Worm (Caenorhabditis elegans): ENCODE measurements around the gene ZK1307.1.

DNA sequence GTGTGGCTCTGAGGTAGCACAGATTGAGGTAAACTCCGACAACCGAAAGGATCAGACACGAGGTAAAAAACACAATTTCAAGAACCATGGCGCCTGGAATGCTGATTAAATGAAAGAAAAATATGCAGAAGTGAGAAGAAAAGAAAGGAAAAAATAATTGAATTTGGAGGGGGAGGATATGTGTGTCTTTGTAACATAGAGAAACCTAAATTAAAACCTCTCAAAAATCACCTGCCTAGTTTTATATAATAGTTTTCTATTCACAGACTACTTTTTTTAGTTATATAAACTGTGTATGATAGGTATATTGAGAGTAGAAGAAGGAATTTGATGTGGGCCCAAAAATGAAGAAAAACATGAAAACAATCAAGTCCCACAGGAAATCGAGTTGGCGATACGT lies 10.2 kb upstream of the ZK1307.1 start, which contains the start of gene ZK1320.5:
- TF ChIP-seq crh-2 (tag; optimal IDR thresholded peaks at IDR 0.05) (no peak), nhr-77 (tag; optimal IDR thresholded peaks at IDR 0.05) (no peak), dmd-4 (tag; optimal IDR thresholded peaks at IDR 0.05) (no peak), lin-39 (tag; optimal IDR thresholded peaks at IDR 0.05) (no peak), lsy-2 (tag; optimal IDR thresholded peaks at IDR 0.05) (no peak), aly-2 (tag; optimal IDR thresholded peaks at IDR 0.05) (no peak), mab-5 (tag; optimal IDR thresholded peaks at IDR 0.05) (no peak), zag-1 (tag; optimal IDR thresholded peaks at IDR 0.05) (no peak), alr-1 (tag; optimal IDR thresholded peaks at IDR 0.05) (no peak), sem-4 (tag; optimal IDR thresholded peaks at IDR 0.05) (no peak), nhr-25 (tag; optimal IDR thresholded peaks at IDR 0.05) (no peak), snpc-4 (tag; optimal IDR thresholded peaks at IDR 0.05) (no peak), nhr-12 (tag; optimal IDR thresholded peaks at IDR 0.05) (no peak)
